Worm (Caenorhabditis elegans) whole organism, mixed stage, embryonic: ENCODE measurements around the gene str-233.

Source experiments
- bed-3 ChIP-seq: fragments of 200-800 bp; sonication (Bioruptor generic); optimal IDR thresholded peaks from 3 replicates; lab custom pipeline; 2018; ENCODE audit warnings: mild to moderate bottlenecking, missing genetic modification characterization, moderate library complexity, missing compliant biosample characterization
- ces-1 ChIP-seq: fragments of 150-350 bp; optimal IDR thresholded peaks from 2 replicates; lab custom pipeline; 2014; ENCODE audit warnings: missing biosample characterization, missing genetic modification reagents, missing genetic modification characterization
- lin-32 ChIP-seq: fragments of 200-800 bp; sonication (Bioruptor generic); optimal IDR thresholded peaks from 2 replicates; lab custom pipeline; 2018; ENCODE audit warnings: mild to moderate bottlenecking, missing genetic modification characterization, missing compliant biosample characterization
- nhr-2 ChIP-seq: fragments of 150-350 bp; optimal IDR thresholded peaks from 2 replicates; lab custom pipeline; 2014; ENCODE audit warnings: missing biosample characterization, missing genetic modification characterization
- nhr-237 ChIP-seq: fragments of 150-350 bp; optimal IDR thresholded peaks from 2 replicates; lab custom pipeline; 2014; ENCODE audit warnings: missing biosample characterization, missing genetic modification characterization
- nhr-76 ChIP-seq: sonication (generic microtip); optimal IDR thresholded peaks from 2 replicates; lab custom pipeline; 2017; ENCODE audit warnings: missing biosample characterization, missing genetic modification characterization
- snpc-4 ChIP-seq: fragments of 150-350 bp; optimal IDR thresholded peaks from 2 replicates; lab custom pipeline; 2014; ENCODE audit warnings: missing biosample characterization, missing genetic modification characterization

DNA sequence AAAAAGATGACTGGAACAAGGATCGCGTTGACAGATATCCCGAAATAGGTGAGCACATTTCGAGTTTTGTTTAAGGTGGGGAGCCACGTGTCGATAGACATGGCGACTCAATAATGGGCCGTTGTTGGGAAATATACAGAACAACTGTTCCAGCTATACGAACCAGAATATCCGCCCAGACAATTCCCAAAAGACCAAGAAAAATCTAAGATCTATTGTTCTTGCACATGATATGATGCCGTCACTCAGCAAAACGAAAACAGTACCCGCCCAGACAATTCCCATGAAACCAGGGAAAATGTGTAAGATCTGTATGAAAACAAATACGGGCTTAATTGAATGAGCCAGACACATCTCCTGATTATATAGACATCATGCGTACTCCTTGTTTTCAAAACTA, 2.0 kb downstream of the str-233 start, which contains the start of gene str-231:
- TF ChIP-seq nhr-237 (tag; lab: Kevin White, UChicago) (no peak), lin-32 (GFP tag; lab: Kevin White, UChicago) (no peak), snpc-4 (no peak), nhr-2 (tag; lab: Kevin White, UChicago) (no peak), nhr-76 (no peak), bed-3 (GFP tag; lab: Kevin White, UChicago) (no peak), ces-1 (GFP tag; lab: Kevin White, UChicago) (no peak)
